Worm (Caenorhabditis elegans) whole organism, midembryonic: ENCODE data around the gene decr-1.1.

Experiments used
- flt-1 ChIP-seq: fragments of 200-800 bp; sonication (Bioruptor generic); IDR thresholded peaks from 2 replicates; pipeline ENCODE4 v1.3.6; 2022; ENCODE audit warnings: missing genetic modification characterization, missing compliant biosample characterization
- med-1 ChIP-seq: sonication (generic microtip); optimal IDR thresholded peaks from 2 replicates; lab custom pipeline; 2017; ENCODE audit warnings: missing genetic modification characterization, mild to moderate bottlenecking, missing compliant biosample characterization, antibody characterized with exemption, missing genetic modification reagents; ENCODE audit not compliant: insufficient read depth

DNA sequence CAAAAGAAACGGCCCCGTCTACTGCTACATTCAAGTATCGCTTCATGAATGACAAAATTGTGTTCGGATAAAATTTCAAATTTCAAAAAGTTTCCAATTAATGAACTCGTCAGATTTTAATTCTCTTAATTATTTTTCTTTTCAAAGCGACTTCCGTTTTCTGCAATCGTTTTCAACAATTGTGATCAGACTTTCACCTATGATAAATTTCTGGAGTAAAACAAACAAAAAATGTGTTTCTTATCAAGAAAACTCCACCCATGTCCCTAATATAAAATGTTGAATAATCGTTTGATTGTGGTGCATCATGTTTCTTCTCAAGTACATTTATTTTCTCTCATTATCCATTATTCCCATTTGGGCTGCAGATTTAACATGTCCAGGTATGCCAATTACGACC, 11.0 kb upstream of the decr-1.1 start, which contains the start of gene F20G2.5:
- TF ChIP-seq flt-1 (no peak), med-1 (GFP tag; lab: Kevin White, UChicago) (no peak)
